Worm (Caenorhabditis elegans) whole organism, young adult: ENCODE data around the gene arl-3.

Source experiments
- B0336.3 ChIP-seq: fragments of 200-800 bp; sonication (Bioruptor generic); IDR thresholded peaks from 2 replicates; pipeline ENCODE4 v1.3.6; 2022; ENCODE audit warnings: missing genetic modification characterization, missing compliant biosample characterization
- C17E4.6 ChIP-seq: fragments of 200-800 bp; sonication (Bioruptor generic); IDR thresholded peaks from 2 replicates; pipeline ENCODE4 v1.3.6; 2022; ENCODE audit warnings: missing genetic modification reagents, missing genetic modification characterization, missing compliant biosample characterization
- F22D6.2 ChIP-seq: sonication (generic microtip); optimal IDR thresholded peaks from 2 replicates; lab custom pipeline; 2016; ENCODE audit warnings: mild to moderate bottlenecking, missing genetic modification characterization, missing compliant biosample characterization
- F37B4.10 ChIP-seq: fragments of 200-800 bp; sonication (Bioruptor generic); IDR thresholded peaks from 2 replicates; pipeline ENCODE4 v1.3.6; 2022; ENCODE audit warnings: missing genetic modification characterization, missing compliant biosample characterization
- F52B5.7 ChIP-seq: sonication (generic microtip); optimal IDR thresholded peaks from 2 replicates; lab custom pipeline; 2016; ENCODE audit warnings: mild to moderate bottlenecking, missing genetic modification characterization, missing compliant biosample characterization
- K11D2.4 ChIP-seq: fragments of 200-800 bp; sonication (Bioruptor generic); IDR thresholded peaks from 2 replicates; pipeline ENCODE4 v1.3.6; 2022; ENCODE audit warnings: missing genetic modification reagents, missing genetic modification characterization, missing compliant biosample characterization
- T07F8.4 ChIP-seq: sonication (generic microtip); optimal IDR thresholded peaks from 2 replicates; lab custom pipeline; 2016; ENCODE audit warnings: mild to moderate bottlenecking, missing genetic modification characterization, moderate library complexity, missing compliant biosample characterization
- Y79H2A.3 ChIP-seq: fragments of 200-800 bp; sonication (Bioruptor generic); conservative IDR thresholded peaks from 2 replicates; pipeline ENCODE4 v1.3.6; 2022; ENCODE audit warnings: missing genetic modification reagents, missing genetic modification characterization, missing compliant biosample characterization
- ZK185.1 ChIP-seq: sonication (generic microtip); optimal IDR thresholded peaks from 2 replicates; lab custom pipeline; 2016; ENCODE audit warnings: mild to moderate bottlenecking, missing genetic modification characterization, missing compliant biosample characterization; ENCODE audit not compliant: poor library complexity, severe bottlenecking
- akir-1 ChIP-seq: fragments of 200-800 bp; sonication (Bioruptor generic); optimal IDR thresholded peaks from 2 replicates; lab custom pipeline; 2018; ENCODE audit warnings: mild to moderate bottlenecking, missing genetic modification characterization, moderate library complexity, missing compliant biosample characterization
- atf-7 ChIP-seq: sonication (generic microtip); optimal IDR thresholded peaks from 2 replicates; lab custom pipeline; 2017; ENCODE audit warnings: mild to moderate bottlenecking, missing genetic modification characterization, missing compliant biosample characterization
- ccch-3 ChIP-seq: fragments of 200-800 bp; sonication (Bioruptor generic); optimal IDR thresholded peaks from 2 replicates; lab custom pipeline; 2018; ENCODE audit warnings: mild to moderate bottlenecking, missing genetic modification characterization, missing compliant biosample characterization
- ceh-40 ChIP-seq: fragments of 200-800 bp; sonication (Bioruptor generic); IDR thresholded peaks from 2 replicates; pipeline ENCODE4 v1.3.6; 2022; ENCODE audit warnings: missing genetic modification characterization, missing compliant biosample characterization
- dpl-1 ChIP-seq: fragments of 150-350 bp; optimal IDR thresholded peaks from 2 replicates; lab custom pipeline; 2014; ENCODE audit warnings: missing biosample characterization, missing genetic modification reagents, missing genetic modification characterization
- efl-1 ChIP-seq: fragments of 150-350 bp; optimal IDR thresholded peaks from 2 replicates; lab custom pipeline; 2014; ENCODE audit warnings: missing biosample characterization, missing genetic modification reagents, missing genetic modification characterization
- egl-44 ChIP-seq: fragments of 200-800 bp; sonication (Bioruptor generic); IDR thresholded peaks from 2 replicates; pipeline ENCODE4 v1.3.6; 2022; ENCODE audit warnings: missing genetic modification reagents, missing genetic modification characterization, missing compliant biosample characterization
- egrh-3 ChIP-seq: fragments of 200-800 bp; sonication (Bioruptor generic); IDR thresholded peaks from 2 replicates; pipeline ENCODE4 v1.3.6; 2022; ENCODE audit warnings: missing genetic modification reagents, missing genetic modification characterization, missing compliant biosample characterization
- hmg-1.2 ChIP-seq: fragments of 200-800 bp; sonication (Bioruptor generic); IDR thresholded peaks from 2 replicates; pipeline ENCODE4 v1.3.6; 2022; ENCODE audit warnings: missing genetic modification reagents, missing genetic modification characterization, missing compliant biosample characterization
- lin-26 ChIP-seq: fragments of 200-800 bp; sonication (Bioruptor generic); IDR thresholded peaks from 2 replicates; pipeline ENCODE4 v1.3.6; 2022; ENCODE audit warnings: missing genetic modification reagents, missing genetic modification characterization, missing compliant biosample characterization
- lin-40 ChIP-seq: sonication (generic microtip); optimal IDR thresholded peaks from 2 replicates; lab custom pipeline; 2016; ENCODE audit warnings: missing genetic modification characterization, mild to moderate bottlenecking, missing compliant biosample characterization, missing genotype, missing genetic modification reagents
- lin-54 ChIP-seq: fragments of 200-800 bp; sonication (Bioruptor generic); optimal IDR thresholded peaks from 2 replicates; lab custom pipeline; 2018; ENCODE audit warnings: mild to moderate bottlenecking, missing genetic modification characterization, missing compliant biosample characterization
- lir-1 ChIP-seq: fragments of 200-800 bp; sonication (Bioruptor generic); conservative IDR thresholded peaks from 2 replicates; pipeline ENCODE4 v1.3.6; 2022; ENCODE audit warnings: missing genetic modification reagents, missing genetic modification characterization, missing compliant biosample characterization
- madf-6 ChIP-seq: fragments of 200-800 bp; sonication (Bioruptor generic); IDR thresholded peaks from 2 replicates; pipeline ENCODE4 v1.3.6; 2022; ENCODE audit warnings: missing genetic modification reagents, missing genetic modification characterization, missing compliant biosample characterization
- madf-8 ChIP-seq: fragments of 200-800 bp; sonication (Bioruptor generic); conservative IDR thresholded peaks from 2 replicates; pipeline ENCODE4 v1.3.6; 2022; ENCODE audit warnings: missing genetic modification reagents, missing genetic modification characterization, missing compliant biosample characterization
- mcd-1 ChIP-seq: fragments of 200-800 bp; sonication (Bioruptor generic); IDR thresholded peaks from 2 replicates; pipeline ENCODE4 v1.3.6; 2022; ENCODE audit warnings: missing genetic modification reagents, missing genetic modification characterization, missing compliant biosample characterization
- mes-4 ChIP-seq: sonication (generic microtip); optimal IDR thresholded peaks from 2 replicates; lab custom pipeline; 2016; ENCODE audit warnings: missing genotype, missing genetic modification characterization, missing compliant biosample characterization
- nfya-2 ChIP-seq: fragments of 200-800 bp; sonication (Bioruptor generic); IDR thresholded peaks from 2 replicates; pipeline ENCODE4 v1.3.6; 2022; ENCODE audit warnings: missing genetic modification reagents, missing genetic modification characterization, missing compliant biosample characterization
- nfyb-1 ChIP-seq: fragments of 200-800 bp; sonication (Bioruptor generic); IDR thresholded peaks from 2 replicates; pipeline ENCODE4 v1.3.6; 2022; ENCODE audit warnings: missing genetic modification reagents, missing genetic modification characterization, missing compliant biosample characterization
- rcor-1 ChIP-seq: fragments of 200-800 bp; sonication (Bioruptor generic); IDR thresholded peaks from 2 replicates; pipeline ENCODE4 v1.3.6; 2022; ENCODE audit warnings: missing genetic modification reagents, missing genetic modification characterization, missing compliant biosample characterization
- rpc-1 ChIP-seq, 2 experiments: fragments of 150-350 bp in 1 of 2; sonication (generic microtip) in 1 of 2; optimal IDR thresholded peaks; 2 replicates each; lab custom pipeline; 2014 to 2018; ENCODE audit warnings: missing biosample characterization in 1 of 2, missing genetic modification characterization in 1 of 2, missing genetic modification reagents in 1 of 2, missing genotype in 1 of 2
- sdz-38 ChIP-seq: sonication (generic microtip); optimal IDR thresholded peaks from 2 replicates; lab custom pipeline; 2016; ENCODE audit warnings: missing genotype, missing genetic modification characterization, missing compliant biosample characterization
- sea-2 ChIP-seq: fragments of 200-800 bp; sonication (Bioruptor generic); IDR thresholded peaks from 2 replicates; pipeline ENCODE4 v1.3.6; 2022; ENCODE audit warnings: missing genetic modification characterization, missing compliant biosample characterization
- snpc-4 ChIP-seq, 5 experiments: fragments of 150-350 bp in 1 of 5; sonication (generic microtip) in 4 of 5; optimal IDR thresholded peaks; 2 replicates each; lab custom pipeline; 2014 to 2018; ENCODE audit warnings: missing genetic modification characterization in 5 of 5, missing biosample characterization in 3 of 5, antibody characterized with exemption in 2 of 5, mild to moderate bottlenecking in 2 of 5, missing compliant biosample characterization in 2 of 5, missing genotype in 2 of 5, moderate library complexity in 2 of 5, missing genetic modification reagents in 1 of 5
- tbx-9 ChIP-seq: sonication (generic microtip); optimal IDR thresholded peaks from 2 replicates; lab custom pipeline; 2016; ENCODE audit warnings: borderline replicate concordance, missing genetic modification characterization, inconsistent platforms, missing compliant biosample characterization
- xnd-1 ChIP-seq: sonication (generic microtip); optimal IDR thresholded peaks from 2 replicates; lab custom pipeline; 2016; ENCODE audit warnings: missing genotype, missing genetic modification reagents, missing genetic modification characterization, missing compliant biosample characterization
- zfh-2 ChIP-seq: fragments of 200-800 bp; sonication (Bioruptor generic); conservative IDR thresholded peaks from 2 replicates; pipeline ENCODE4 v1.3.6; 2022; ENCODE audit warnings: missing genetic modification reagents, missing genetic modification characterization, missing compliant biosample characterization
- ztf-18 ChIP-seq: sonication (generic microtip); optimal IDR thresholded peaks from 2 replicates; lab custom pipeline; 2016; ENCODE audit warnings: missing genotype, mild to moderate bottlenecking, missing genetic modification characterization, missing compliant biosample characterization
- ztf-25 ChIP-seq: fragments of 200-800 bp; sonication (Bioruptor generic); IDR thresholded peaks from 2 replicates; pipeline ENCODE4 v1.3.6; 2022; ENCODE audit warnings: missing genetic modification reagents, missing genetic modification characterization, missing compliant biosample characterization
- ztf-6 ChIP-seq: fragments of 200-800 bp; sonication (Bioruptor generic); IDR thresholded peaks from 2 replicates; pipeline ENCODE4 v1.3.6; 2022; ENCODE audit warnings: missing genetic modification reagents, missing genetic modification characterization, missing compliant biosample characterization

arl-3 gene

ce11 chrII:14570541-14571160 is 35.6 kb upstream of the arl-3 start:
- TF ChIP-seq ztf-18 (no peak), mcd-1 (GFP tag; lab: Robert Waterston, UW) (no peak), ztf-6 (no peak), T07F8.4 (no peak), lin-54 (GFP tag; lab: Kevin White, UChicago) (no peak), madf-8 (GFP tag; lab: Robert Waterston, UW) (no peak), rpc-1 (optimal IDR thresholded peaks at IDR 0.05; lab: Kevin White, UChicago) (no peak), rpc-1 (tag; optimal IDR thresholded peaks at IDR 0.05; lab: Kevin White, UChicago) (no peak), C17E4.6 (GFP tag; lab: Robert Waterston, UW) (no peak), dpl-1 (GFP tag; lab: Kevin White, UChicago) (no peak), ZK185.1 (tag; lab: Kevin White, UChicago) (no peak), madf-6 (GFP tag; lab: Robert Waterston, UW) (no peak), rcor-1 (GFP tag; lab: Robert Waterston, UW) (no peak), egl-44 (GFP tag; lab: Robert Waterston, UW) (no peak), lir-1 (GFP tag; lab: Robert Waterston, UW) (no peak), xnd-1 (no peak)

- TF ChIP-seq lin-26 (no peak), snpc-4 (GFP tag; optimal IDR thresholded peaks at IDR 0.05; lab: Kevin White, UChicago) (no peak), snpc-4 (tag; optimal IDR thresholded peaks at IDR 0.05; lab: Kevin White, UChicago) (no peak), F22D6.2 (tag; lab: Kevin White, UChicago) (no peak), akir-1 (GFP tag; lab: Kevin White, UChicago) (no peak), F52B5.7 (tag; lab: Kevin White, UChicago) (no peak), ceh-40 (GFP tag; lab: Robert Waterston, UW) (no peak), ccch-3 (GFP tag; lab: Kevin White, UChicago) (no peak), lin-40 (no peak), F37B4.10 (GFP tag; lab: Robert Waterston, UW) (no peak), tbx-9 (tag; lab: Kevin White, UChicago) (no peak), sea-2 (no peak), efl-1 (GFP tag; lab: Kevin White, UChicago) (no peak), atf-7 (tag; lab: Kevin White, UChicago) (no peak), ztf-25 (no peak), B0336.3 (GFP tag; lab: Robert Waterston, UW) (no peak), Y79H2A.3 (GFP tag; lab: Robert Waterston, UW) (no peak)
- TF ChIP-seq, all 124 proteins: peak for 0
Observed at ce11 chrII:14573315-14573714, 33.0 kb upstream of the arl-3 start, which contains the start of gene madf-5. Gene madf-5, plus strand, starts transcription at chrII:14573615.

- no peak for TF ChIP-seq T07F8.4
- TF ChIP-seq hmg-1.2 (GFP tag; lab: Robert Waterston, UW), result no peak
- TF ChIP-seq egrh-3 (GFP tag; lab: Robert Waterston, UW), result no peak; the same call in 1 of the 2 replicates
- peak; percentile 79 for TF ChIP-seq zfh-2 (GFP tag; lab: Robert Waterston, UW)
- no peak for TF ChIP-seq mes-4 (tag; lab: Kevin White, UChicago)
- no peak for TF ChIP-seq sdz-38 (tag; lab: Kevin White, UChicago)
- no peak for TF ChIP-seq nfya-2 (GFP tag; lab: Robert Waterston, UW)
- TF ChIP-seq K11D2.4 (GFP tag; lab: Robert Waterston, UW), result no peak
- no peak for TF ChIP-seq lin-26
- no peak for TF ChIP-seq madf-8 (GFP tag; lab: Robert Waterston, UW)
- 0 out of 2 replicates have a peak, but pooled peaks have one; percentile 14 for TF ChIP-seq nfyb-1 (GFP tag; lab: Robert Waterston, UW)
Observed at ce11 chrII:14574790-14575189, 31.5 kb upstream of the arl-3 start.
